Worm (Caenorhabditis elegans) whole organism, young adult: ENCODE results near the gene H27A22.1.

Source experiments
- C17E4.6 ChIP-seq: fragments of 200-800 bp; sonication (Bioruptor generic); IDR thresholded peaks from 2 replicates; pipeline ENCODE4 v1.3.6; 2022; ENCODE audit warnings: missing genetic modification reagents, missing genetic modification characterization, missing compliant biosample characterization
- D2030.7 ChIP-seq: fragments of 200-800 bp; sonication (Bioruptor generic); IDR thresholded peaks from 2 replicates; pipeline ENCODE4 v1.3.6; 2022; ENCODE audit warnings: missing genetic modification reagents, missing genetic modification characterization, missing compliant biosample characterization
- F23B12.7 ChIP-seq: sonication (generic microtip); optimal IDR thresholded peaks from 2 replicates; lab custom pipeline; 2017; ENCODE audit warnings: missing genetic modification characterization, mild to moderate bottlenecking, missing compliant biosample characterization, antibody characterized with exemption, moderate library complexity; ENCODE audit not compliant: insufficient read depth
- F33H1.4 ChIP-seq: fragments of 200-800 bp; sonication (Bioruptor generic); IDR thresholded peaks from 2 replicates; pipeline ENCODE4 v1.3.6; 2022; ENCODE audit warnings: missing genetic modification reagents, missing genetic modification characterization, missing compliant biosample characterization
- F57C9.4 ChIP-seq: sonication (generic microtip); optimal IDR thresholded peaks from 2 replicates; lab custom pipeline; 2017; ENCODE audit warnings: mild to moderate bottlenecking, missing genetic modification characterization, missing compliant biosample characterization
- K11D2.4 ChIP-seq: fragments of 200-800 bp; sonication (Bioruptor generic); IDR thresholded peaks from 2 replicates; pipeline ENCODE4 v1.3.6; 2022; ENCODE audit warnings: missing genetic modification reagents, missing genetic modification characterization, missing compliant biosample characterization
- T07F8.4 ChIP-seq: sonication (generic microtip); optimal IDR thresholded peaks from 2 replicates; lab custom pipeline; 2016; ENCODE audit warnings: mild to moderate bottlenecking, missing genetic modification characterization, moderate library complexity, missing compliant biosample characterization
- Y67H2A.10 ChIP-seq: fragments of 200-800 bp; sonication (Bioruptor generic); conservative IDR thresholded peaks from 2 replicates; pipeline ENCODE4 v1.3.6; 2022; ENCODE audit warnings: missing genetic modification reagents, missing genetic modification characterization, missing compliant biosample characterization
- Y95B8A.8 ChIP-seq: fragments of 200-800 bp; sonication (Bioruptor generic); IDR thresholded peaks from 2 replicates; pipeline ENCODE4 v1.3.6; 2022; ENCODE audit warnings: missing genetic modification reagents, missing genetic modification characterization, missing compliant biosample characterization
- ZK185.1 ChIP-seq: sonication (generic microtip); optimal IDR thresholded peaks from 2 replicates; lab custom pipeline; 2016; ENCODE audit warnings: mild to moderate bottlenecking, missing genetic modification characterization, missing compliant biosample characterization; ENCODE audit not compliant: poor library complexity, severe bottlenecking
- akir-1 ChIP-seq: fragments of 200-800 bp; sonication (Bioruptor generic); optimal IDR thresholded peaks from 2 replicates; lab custom pipeline; 2018; ENCODE audit warnings: mild to moderate bottlenecking, missing genetic modification characterization, moderate library complexity, missing compliant biosample characterization
- ama-1 ChIP-seq, 3 experiments: fragments of 150-350 bp in 1 of 3; sonication (generic microtip) in 2 of 3; optimal IDR thresholded peaks; 2 replicates each; lab custom pipeline; 2014 to 2018; ENCODE audit warnings: missing biosample characterization in 2 of 3, missing genetic modification characterization in 2 of 3, missing genetic modification reagents in 2 of 3
- aptf-2 ChIP-seq: fragments of 200-800 bp; sonication (Bioruptor generic); conservative IDR thresholded peaks from 2 replicates; pipeline ENCODE4 v1.3.6; 2022; ENCODE audit warnings: missing genetic modification reagents, missing genetic modification characterization, missing compliant biosample characterization
- aptf-3 ChIP-seq: fragments of 200-800 bp; sonication (Bioruptor generic); IDR thresholded peaks from 2 replicates; pipeline ENCODE4 v1.3.6; 2022; ENCODE audit warnings: missing genetic modification characterization, missing compliant biosample characterization
- chd-7 ChIP-seq: sonication (generic microtip); optimal IDR thresholded peaks from 2 replicates; lab custom pipeline; 2016; ENCODE audit warnings: mild to moderate bottlenecking, missing genetic modification characterization, moderate library complexity, missing compliant biosample characterization
- die-1 ChIP-seq: sonication (generic microtip); optimal IDR thresholded peaks from 2 replicates; lab custom pipeline; 2016; ENCODE audit warnings: missing genotype, mild to moderate bottlenecking, missing genetic modification characterization, missing compliant biosample characterization
- dox-1 ChIP-seq: fragments of 200-800 bp; sonication (Bioruptor generic); IDR thresholded peaks from 2 replicates; pipeline ENCODE4 v1.3.6; 2022; ENCODE audit warnings: missing genetic modification reagents, missing genetic modification characterization, missing compliant biosample characterization
- efl-1 ChIP-seq: fragments of 150-350 bp; optimal IDR thresholded peaks from 2 replicates; lab custom pipeline; 2014; ENCODE audit warnings: missing biosample characterization, missing genetic modification reagents, missing genetic modification characterization
- fkh-3 ChIP-seq: sonication (generic microtip); optimal IDR thresholded peaks from 2 replicates; lab custom pipeline; 2016; ENCODE audit warnings: mild to moderate bottlenecking, missing genetic modification characterization, missing compliant biosample characterization
- hlh-12 ChIP-seq: sonication (generic microtip); optimal IDR thresholded peaks from 2 replicates; lab custom pipeline; 2016; ENCODE audit warnings: missing genetic modification characterization, missing compliant biosample characterization
- hmg-20 ChIP-seq: fragments of 200-800 bp; sonication (Bioruptor generic); IDR thresholded peaks from 2 replicates; pipeline ENCODE4 v1.3.6; 2022; ENCODE audit warnings: missing genetic modification reagents, missing genetic modification characterization, missing compliant biosample characterization
- hsf-1 ChIP-seq: fragments of 200-800 bp; sonication (Bioruptor generic); IDR thresholded peaks from 2 replicates; pipeline ENCODE4 v1.3.6; 2022; ENCODE audit warnings: missing genetic modification reagents, missing genetic modification characterization, missing compliant biosample characterization
- let-526 ChIP-seq: fragments of 200-800 bp; sonication (Bioruptor generic); IDR thresholded peaks from 2 replicates; pipeline ENCODE4 v1.3.6; 2022; ENCODE audit warnings: missing genetic modification reagents, missing genetic modification characterization, missing compliant biosample characterization
- let-607 ChIP-seq, 2 experiments: fragments of 200-800 bp in 1 of 2; sonication (Bioruptor generic) in 1 of 2; sonication (generic microtip) in 1 of 2; optimal IDR thresholded peaks; 2 replicates each; lab custom pipeline; 2016 to 2018; ENCODE audit warnings: mild to moderate bottlenecking in 2 of 2, missing compliant biosample characterization in 2 of 2, missing genetic modification characterization in 2 of 2, moderate library complexity in 2 of 2, missing genotype in 1 of 2
- lin-26 ChIP-seq: fragments of 200-800 bp; sonication (Bioruptor generic); IDR thresholded peaks from 2 replicates; pipeline ENCODE4 v1.3.6; 2022; ENCODE audit warnings: missing genetic modification reagents, missing genetic modification characterization, missing compliant biosample characterization
- lin-40 ChIP-seq: sonication (generic microtip); optimal IDR thresholded peaks from 2 replicates; lab custom pipeline; 2016; ENCODE audit warnings: missing genetic modification characterization, mild to moderate bottlenecking, missing compliant biosample characterization, missing genotype, missing genetic modification reagents
- lir-1 ChIP-seq: fragments of 200-800 bp; sonication (Bioruptor generic); conservative IDR thresholded peaks from 2 replicates; pipeline ENCODE4 v1.3.6; 2022; ENCODE audit warnings: missing genetic modification reagents, missing genetic modification characterization, missing compliant biosample characterization
- lsy-27 ChIP-seq: sonication (generic microtip); optimal IDR thresholded peaks from 2 replicates; lab custom pipeline; 2017; ENCODE audit warnings: missing genetic modification characterization, mild to moderate bottlenecking, missing compliant biosample characterization, antibody characterized with exemption, missing genotype, borderline replicate concordance; ENCODE audit not compliant: insufficient read depth
- madf-3 ChIP-seq: fragments of 200-800 bp; sonication (Bioruptor generic); IDR thresholded peaks from 2 replicates; pipeline ENCODE4 v1.3.6; 2022; ENCODE audit warnings: missing genetic modification reagents, missing genetic modification characterization, missing compliant biosample characterization
- madf-6 ChIP-seq: fragments of 200-800 bp; sonication (Bioruptor generic); IDR thresholded peaks from 2 replicates; pipeline ENCODE4 v1.3.6; 2022; ENCODE audit warnings: missing genetic modification reagents, missing genetic modification characterization, missing compliant biosample characterization
- madf-8 ChIP-seq: fragments of 200-800 bp; sonication (Bioruptor generic); conservative IDR thresholded peaks from 2 replicates; pipeline ENCODE4 v1.3.6; 2022; ENCODE audit warnings: missing genetic modification reagents, missing genetic modification characterization, missing compliant biosample characterization
- mcd-1 ChIP-seq: fragments of 200-800 bp; sonication (Bioruptor generic); IDR thresholded peaks from 2 replicates; pipeline ENCODE4 v1.3.6; 2022; ENCODE audit warnings: missing genetic modification reagents, missing genetic modification characterization, missing compliant biosample characterization
- mel-28 ChIP-seq: sonication (generic microtip); optimal IDR thresholded peaks from 2 replicates; lab custom pipeline; 2016; ENCODE audit warnings: borderline replicate concordance, mild to moderate bottlenecking, missing genetic modification characterization, missing compliant biosample characterization
- nfya-2 ChIP-seq: fragments of 200-800 bp; sonication (Bioruptor generic); IDR thresholded peaks from 2 replicates; pipeline ENCODE4 v1.3.6; 2022; ENCODE audit warnings: missing genetic modification reagents, missing genetic modification characterization, missing compliant biosample characterization
- nfyb-1 ChIP-seq: fragments of 200-800 bp; sonication (Bioruptor generic); IDR thresholded peaks from 2 replicates; pipeline ENCODE4 v1.3.6; 2022; ENCODE audit warnings: missing genetic modification reagents, missing genetic modification characterization, missing compliant biosample characterization
- nhr-120 ChIP-seq: fragments of 200-800 bp; sonication (Bioruptor generic); IDR thresholded peaks from 2 replicates; pipeline ENCODE4 v1.3.6; 2022; ENCODE audit warnings: missing genetic modification characterization, missing compliant biosample characterization
- nhr-27 ChIP-seq: fragments of 200-800 bp; sonication (Bioruptor generic); optimal IDR thresholded peaks from 2 replicates; lab custom pipeline; 2018; ENCODE audit warnings: mild to moderate bottlenecking, missing genetic modification characterization, moderate library complexity, missing compliant biosample characterization
- nhr-90 ChIP-seq: sonication (generic microtip); optimal IDR thresholded peaks from 2 replicates; lab custom pipeline; 2016; ENCODE audit warnings: missing genotype, mild to moderate bottlenecking, missing genetic modification characterization, missing compliant biosample characterization
- rpc-1 ChIP-seq, 2 experiments: fragments of 150-350 bp in 1 of 2; sonication (generic microtip) in 1 of 2; optimal IDR thresholded peaks; 2 replicates each; lab custom pipeline; 2014 to 2018; ENCODE audit warnings: missing biosample characterization in 1 of 2, missing genetic modification characterization in 1 of 2, missing genetic modification reagents in 1 of 2, missing genotype in 1 of 2
- sea-2 ChIP-seq: fragments of 200-800 bp; sonication (Bioruptor generic); IDR thresholded peaks from 2 replicates; pipeline ENCODE4 v1.3.6; 2022; ENCODE audit warnings: missing genetic modification characterization, missing compliant biosample characterization
- sptf-2 ChIP-seq: fragments of 200-800 bp; sonication (Bioruptor generic); optimal IDR thresholded peaks from 2 replicates; lab custom pipeline; 2018; ENCODE audit warnings: mild to moderate bottlenecking, missing genetic modification characterization, missing compliant biosample characterization
- tbp1 ChIP-seq: fragments of 200-800 bp; sonication (Bioruptor generic); optimal IDR thresholded peaks from 2 replicates; lab custom pipeline; 2018; ENCODE audit warnings: mild to moderate bottlenecking, missing genetic modification characterization, missing compliant biosample characterization
- tlf-1 ChIP-seq: fragments of 200-800 bp; sonication (Bioruptor generic); optimal IDR thresholded peaks from 2 replicates; lab custom pipeline; 2018; ENCODE audit warnings: mild to moderate bottlenecking, missing genetic modification characterization, missing compliant biosample characterization
- unc-62 ChIP-seq: fragments of 150-350 bp; optimal IDR thresholded peaks from 2 replicates; lab custom pipeline; 2014; ENCODE audit warnings: missing biosample characterization, missing genetic modification reagents, missing genetic modification characterization
- zfh-2 ChIP-seq: fragments of 200-800 bp; sonication (Bioruptor generic); conservative IDR thresholded peaks from 2 replicates; pipeline ENCODE4 v1.3.6; 2022; ENCODE audit warnings: missing genetic modification reagents, missing genetic modification characterization, missing compliant biosample characterization
- ztf-22 ChIP-seq: fragments of 200-800 bp; sonication (Bioruptor generic); optimal IDR thresholded peaks from 2 replicates; lab custom pipeline; 2018; ENCODE audit warnings: mild to moderate bottlenecking, missing genetic modification characterization, moderate library complexity, missing compliant biosample characterization
- ztf-28 ChIP-seq: fragments of 200-800 bp; sonication (Bioruptor generic); IDR thresholded peaks from 2 replicates; pipeline ENCODE4 v1.3.6; 2022; ENCODE audit warnings: missing genetic modification reagents, missing genetic modification characterization, missing compliant biosample characterization
- ztf-6 ChIP-seq: fragments of 200-800 bp; sonication (Bioruptor generic); IDR thresholded peaks from 2 replicates; pipeline ENCODE4 v1.3.6; 2022; ENCODE audit warnings: missing genetic modification reagents, missing genetic modification characterization, missing compliant biosample characterization

Gene H27A22.1

ce11 chrV:10578938-10579337 is 23.4 kb upstream of the H27A22.1 start, which contains the start of the genes erh-1 and lpd-9 (continued):
- TF ChIP-seq ztf-6 (GFP tag; lab: Robert Waterston, UW), result no peak
- peak; percentile 82 for TF ChIP-seq mcd-1 (GFP tag; lab: Robert Waterston, UW)
- no peak for TF ChIP-seq unc-62 (GFP tag; lab: Kevin White, UChicago)
- peak; percentile 83; the same call in 1 of the 2 replicates for TF ChIP-seq dox-1 (GFP tag; lab: Robert Waterston, UW)
- TF ChIP-seq aptf-3 (GFP tag; lab: Robert Waterston, UW), result no peak
- TF ChIP-seq let-526 (GFP tag; lab: Robert Waterston, UW), result no peak
- no peak for TF ChIP-seq ama-1 (optimal IDR thresholded peaks at IDR 0.05; lab: Kevin White, UChicago)
- TF ChIP-seq ama-1 (GFP tag; optimal IDR thresholded peaks at IDR 0.05; lab: Kevin White, UChicago), result no peak
- no peak for TF ChIP-seq Y95B8A.8 (GFP tag; lab: Robert Waterston, UW)
- no peak for TF ChIP-seq aptf-2 (GFP tag; lab: Robert Waterston, UW)
- TF ChIP-seq nhr-90, result no peak
- TF ChIP-seq nhr-27 (tag; lab: Kevin White, UChicago), result no peak
- TF ChIP-seq ztf-22 (GFP tag; lab: Kevin White, UChicago), result no peak
- peak; percentile 56 for TF ChIP-seq F33H1.4 (GFP tag; lab: Robert Waterston, UW)
- no peak for TF ChIP-seq mel-28 (tag; lab: Kevin White, UChicago)
- no peak for TF ChIP-seq sea-2 (GFP tag; lab: Robert Waterston, UW)
- no peak for TF ChIP-seq hlh-12 (tag; lab: Kevin White, UChicago)
- no peak for TF ChIP-seq nhr-120
- no peak for TF ChIP-seq die-1 (tag; lab: Kevin White, UChicago)
- peak; percentile 81 for TF ChIP-seq lin-40 (tag; lab: Kevin White, UChicago)
- TF ChIP-seq sptf-2 (GFP tag; lab: Kevin White, UChicago), result no peak
- no peak for TF ChIP-seq ztf-28 (GFP tag; lab: Robert Waterston, UW)
- no peak for TF ChIP-seq C17E4.6 (GFP tag; lab: Robert Waterston, UW)
- 0 out of 2 replicates have a peak, but pooled peaks have one; percentile 54 for TF ChIP-seq lir-1 (GFP tag; lab: Robert Waterston, UW)
- peak; percentile 38 to 78 for TF ChIP-seq let-607 (tag; optimal IDR thresholded peaks at IDR 0.05; lab: Kevin White, UChicago)
- TF ChIP-seq hmg-20 (GFP tag; lab: Robert Waterston, UW), result peak; percentile 48; the same call in 1 of the 2 replicates
- TF ChIP-seq zfh-2 (GFP tag; lab: Robert Waterston, UW), result no peak
- peak; percentile 52 for TF ChIP-seq tbp1 (GFP tag; lab: Kevin White, UChicago)
- peak; percentile 74 for TF ChIP-seq nfyb-1 (GFP tag; lab: Robert Waterston, UW)
- TF ChIP-seq ZK185.1 (tag; lab: Kevin White, UChicago), result peak; percentile 43
- peak; percentile 40; the same call in 1 of the 2 replicates for TF ChIP-seq madf-8 (GFP tag; lab: Robert Waterston, UW)
- TF ChIP-seq Y67H2A.10 (GFP tag; lab: Robert Waterston, UW), result no peak
- TF ChIP-seq F57C9.4 (tag; lab: Kevin White, UChicago), result no peak
- TF ChIP-seq D2030.7 (GFP tag; lab: Robert Waterston, UW), result peak; percentile 43; the same call in 1 of the 2 replicates
- no peak for TF ChIP-seq akir-1 (GFP tag; lab: Kevin White, UChicago)
- TF ChIP-seq efl-1, result peak; percentile 2
- TF ChIP-seq lsy-27 (tag; lab: Kevin White, UChicago), result no peak
- no peak for TF ChIP-seq nfya-2
- no peak for TF ChIP-seq fkh-3 (tag; lab: Kevin White, UChicago)
- peak; percentile 77; the same call in 1 of the 2 replicates for TF ChIP-seq madf-3
- no peak for TF ChIP-seq chd-7 (tag; lab: Kevin White, UChicago)
- TF ChIP-seq T07F8.4 (tag; lab: Kevin White, UChicago), result no peak
- peak; percentile 49 for TF ChIP-seq tlf-1 (GFP tag; lab: Kevin White, UChicago)
- TF ChIP-seq lin-26 (GFP tag; lab: Robert Waterston, UW), result no peak
- no peak for TF ChIP-seq hsf-1
- TF ChIP-seq F23B12.7 (tag; lab: Kevin White, UChicago), result peak; percentile 13
- TF ChIP-seq madf-6 (GFP tag; lab: Robert Waterston, UW), result peak; percentile 71
- peak; percentile 63; the same call in 1 of the 2 replicates for TF ChIP-seq K11D2.4
- TF ChIP-seq rpc-1 (optimal IDR thresholded peaks at IDR 0.05; lab: Kevin White, UChicago), result no peak
- no peak for TF ChIP-seq rpc-1 (tag; optimal IDR thresholded peaks at IDR 0.05; lab: Kevin White, UChicago)
